Fruit fly (Drosophila melanogaster) whole organism, embryonic: ENCODE results near the gene Pdzd8.
A peak's percentile ranks its signal among the peaks of the same experiment; 100 is the strongest.

ENCODE experiments used
- Antp ChIP-seq: fragments of 200-800 bp; sonication (Bioruptor generic); optimal IDR thresholded peaks from 3 replicates; lab custom pipeline; 2016; ENCODE audit warnings: missing biosample characterization, missing genetic modification characterization
- C15 ChIP-seq: fragments of 200-800 bp; sonication (Bioruptor generic); IDR thresholded peaks from 3 replicates; pipeline ENCODE4 v1.3.6; 2022; ENCODE audit warnings: missing biosample characterization, missing genetic modification characterization
- CG13624 ChIP-seq: fragments of 200-800 bp; sonication (Bioruptor generic); optimal IDR thresholded peaks from 2 replicates; lab custom pipeline; 2016; ENCODE audit warnings: missing biosample characterization, missing genetic modification characterization
- CG13894 ChIP-seq: fragments of 200-800 bp; sonication (Bioruptor generic); optimal IDR thresholded peaks from 3 replicates; lab custom pipeline; 2018; ENCODE audit warnings: missing biosample characterization, mild to moderate bottlenecking, missing genetic modification characterization, moderate library complexity
- CG14441 ChIP-seq: fragments of 200-800 bp; sonication (Bioruptor generic); IDR thresholded peaks from 2 replicates; pipeline ENCODE4 v1.3.6; 2022; ENCODE audit warnings: missing biosample characterization, missing genetic modification characterization
- CG15514 ChIP-seq: fragments of 200-800 bp; sonication (Bioruptor generic); optimal IDR thresholded peaks from 3 replicates; lab custom pipeline; 2017; ENCODE audit warnings: missing biosample characterization, missing genetic modification characterization, mild to moderate bottlenecking, moderate library complexity, missing genetic modification reagents
- CG17802 ChIP-seq: fragments of 200-800 bp; sonication (Bioruptor generic); optimal IDR thresholded peaks from 2 replicates; lab custom pipeline; 2018; ENCODE audit warnings: missing biosample characterization, mild to moderate bottlenecking, missing genetic modification characterization, moderate library complexity
- CG33213 ChIP-seq: fragments of 200-800 bp; sonication (Bioruptor generic); optimal IDR thresholded peaks from 3 replicates; lab custom pipeline; 2016; ENCODE audit warnings: missing biosample characterization, missing genetic modification characterization
- CG4617 ChIP-seq: fragments of 200-800 bp; sonication (Bioruptor generic); optimal IDR thresholded peaks from 3 replicates; lab custom pipeline; 2016; ENCODE audit warnings: missing biosample characterization, missing genetic modification characterization, borderline replicate concordance
- CG6765 ChIP-seq: fragments of 200-800 bp; sonication (Bioruptor generic); optimal IDR thresholded peaks from 3 replicates; lab custom pipeline; 2017; ENCODE audit warnings: missing biosample characterization, mild to moderate bottlenecking, missing genetic modification characterization
- CG6791 ChIP-seq: fragments of 200-800 bp; sonication (Bioruptor generic); IDR thresholded peaks from 3 replicates; pipeline ENCODE4 v1.3.6; 2022; ENCODE audit warnings: missing biosample characterization, missing genetic modification characterization; ENCODE audit not compliant: partially characterized antibody
- CG9817 ChIP-seq: fragments of 200-800 bp; sonication (Bioruptor generic); optimal IDR thresholded peaks from 2 replicates; lab custom pipeline; 2018; ENCODE audit warnings: missing biosample characterization, mild to moderate bottlenecking, missing genetic modification characterization, moderate library complexity
- Camta ChIP-seq: fragments of 200-800 bp; sonication (Bioruptor generic); optimal IDR thresholded peaks from 2 replicates; lab custom pipeline; 2016; ENCODE audit warnings: missing biosample characterization, missing genetic modification characterization
- Chrac-16 ChIP-seq: fragments of 200-800 bp; sonication (Bioruptor generic); optimal IDR thresholded peaks from 3 replicates; lab custom pipeline; 2016; ENCODE audit warnings: missing biosample characterization, missing genetic modification characterization
- Dad ChIP-seq: fragments of 200-800 bp; sonication (Bioruptor generic); optimal IDR thresholded peaks from 3 replicates; lab custom pipeline; 2016; ENCODE audit warnings: missing biosample characterization, missing genetic modification characterization
- Deaf1 ChIP-seq: fragments of 200-800 bp; optimal IDR thresholded peaks from 3 replicates; lab custom pipeline; 2019; ENCODE audit warnings: missing biosample characterization, mild to moderate bottlenecking, missing genetic modification characterization, moderate library complexity
- ERR ChIP-seq: fragments of 200-800 bp; sonication (Bioruptor generic); optimal IDR thresholded peaks from 2 replicates; lab custom pipeline; 2016; ENCODE audit warnings: missing biosample characterization, missing genetic modification characterization
- HmgZ ChIP-seq: fragments of 200-800 bp; sonication (Bioruptor generic); optimal IDR thresholded peaks from 2 replicates; lab custom pipeline; 2018; ENCODE audit warnings: missing biosample characterization, mild to moderate bottlenecking, missing genetic modification characterization
- Hsf ChIP-seq: fragments of 200-800 bp; sonication (Bioruptor generic); optimal IDR thresholded peaks from 3 replicates; lab custom pipeline; 2016; ENCODE audit warnings: missing biosample characterization, missing genetic modification characterization
- Jarid2 ChIP-seq: fragments of 200-800 bp; sonication (Bioruptor generic); optimal IDR thresholded peaks from 3 replicates; lab custom pipeline; 2017; ENCODE audit warnings: mild to moderate bottlenecking, missing biosample characterization, missing genetic modification reagents, missing genetic modification characterization
- Max ChIP-seq: fragments of 200-800 bp; sonication (Bioruptor generic); optimal IDR thresholded peaks from 2 replicates; lab custom pipeline; 2016; ENCODE audit warnings: missing biosample characterization, mild to moderate bottlenecking, missing genetic modification characterization
- Med ChIP-seq: fragments of 200-800 bp; sonication (Bioruptor generic); peaks from one replicate; lab custom pipeline; 2016; ENCODE audit warnings: missing biosample characterization, missing genetic modification characterization, mild to moderate bottlenecking, inconsistent platforms, moderate library complexity
- Pdp1 ChIP-seq, 2 experiments: fragments of 200-800 bp; sonication (Bioruptor generic); optimal IDR thresholded peaks; 3 replicates each; lab custom pipeline; 2016; ENCODE audit warnings: missing biosample characterization in 2 of 2, missing genetic modification characterization in 2 of 2, mild to moderate bottlenecking in 1 of 2, moderate library complexity in 1 of 2
- Ptx1 ChIP-seq: fragments of 200-800 bp; sonication (Bioruptor generic); IDR thresholded peaks from 2 replicates; pipeline ENCODE4 v1.3.6; 2022; ENCODE audit warnings: missing biosample characterization, missing genetic modification characterization
- Rx ChIP-seq: fragments of 200-800 bp; sonication (Bioruptor generic); IDR thresholded peaks from 2 replicates; pipeline ENCODE4 v1.3.6; 2022; ENCODE audit warnings: missing biosample characterization, missing genetic modification characterization
- Xbp1 ChIP-seq: fragments of 200-800 bp; sonication (Bioruptor generic); optimal IDR thresholded peaks from 3 replicates; lab custom pipeline; 2016; ENCODE audit warnings: missing biosample characterization, mild to moderate bottlenecking, missing genetic modification characterization
- ase ChIP-seq: fragments of 200-800 bp; sonication (Bioruptor generic); IDR thresholded peaks from 3 replicates; pipeline ENCODE4 v1.3.6; 2022; ENCODE audit warnings: missing biosample characterization, missing genetic modification characterization
- bab2 ChIP-seq: fragments of 200-800 bp; sonication (Bioruptor generic); optimal IDR thresholded peaks from 2 replicates; lab custom pipeline; 2016; ENCODE audit warnings: missing biosample characterization, missing genetic modification characterization
- caup ChIP-seq: fragments of 200-800 bp; sonication (Bioruptor generic); optimal IDR thresholded peaks from 3 replicates; lab custom pipeline; 2017; ENCODE audit warnings: missing biosample characterization, mild to moderate bottlenecking, missing genetic modification characterization, moderate library complexity; ENCODE audit not compliant: severe bottlenecking
- dpn ChIP-seq, 2 experiments: fragments of 200-800 bp; sonication (Bioruptor generic); optimal IDR thresholded peaks; 3 replicates each; lab custom pipeline; 2016; ENCODE audit warnings: missing biosample characterization in 2 of 2, missing genetic modification characterization in 2 of 2
- eve ChIP-seq, 2 experiments: fragments of >200 bp; optimal IDR thresholded peaks; 2 replicates each; lab custom pipeline; 2017; ENCODE audit warnings: missing biosample characterization in 2 of 2, missing genetic modification characterization in 2 of 2
- fd64A ChIP-seq: fragments of 200-800 bp; sonication (Bioruptor generic); optimal IDR thresholded peaks from 3 replicates; lab custom pipeline; 2018; ENCODE audit warnings: missing biosample characterization, mild to moderate bottlenecking, missing genetic modification characterization
- ftz-f1 ChIP-seq: fragments of 200-800 bp; sonication (Bioruptor generic); optimal IDR thresholded peaks from 2 replicates; lab custom pipeline; 2016; ENCODE audit warnings: missing biosample characterization, missing genetic modification characterization
- ham ChIP-seq: fragments of 200-800 bp; sonication (Bioruptor generic); IDR thresholded peaks from 2 replicates; pipeline ENCODE4 v1.3.6; 2022; ENCODE audit warnings: missing biosample characterization, missing genetic modification characterization
- hb ChIP-seq: fragments of 200-800 bp; sonication (Bioruptor generic); IDR thresholded peaks from 3 replicates; pipeline ENCODE4 v1.3.6; 2022; ENCODE audit warnings: missing biosample characterization, missing genetic modification characterization; ENCODE audit not compliant: partially characterized antibody
- jigr1 ChIP-seq: fragments of 200-800 bp; sonication (Bioruptor generic); IDR thresholded peaks from 3 replicates; pipeline ENCODE4 v1.3.6; 2022; ENCODE audit warnings: missing biosample characterization, missing genetic modification characterization
- lab ChIP-seq: fragments of 200-800 bp; sonication (Bioruptor generic); optimal IDR thresholded peaks from 3 replicates; lab custom pipeline; 2017; ENCODE audit warnings: missing biosample characterization, missing genetic modification characterization, mild to moderate bottlenecking, moderate library complexity, missing genetic modification reagents
- lilli ChIP-seq: fragments of 200-800 bp; sonication (Bioruptor generic); optimal IDR thresholded peaks from 3 replicates; lab custom pipeline; 2016; ENCODE audit warnings: missing biosample characterization, missing genetic modification characterization
- nau ChIP-seq: fragments of 200-800 bp; sonication (Bioruptor generic); optimal IDR thresholded peaks from 3 replicates; lab custom pipeline; 2017; ENCODE audit warnings: missing biosample characterization, mild to moderate bottlenecking, missing genetic modification characterization, missing genetic modification reagents
- nerfin-2 ChIP-seq: fragments of 200-800 bp; sonication (Bioruptor generic); IDR thresholded peaks from 2 replicates; pipeline ENCODE4 v1.3.6; 2022; ENCODE audit warnings: missing biosample characterization, missing genetic modification characterization; ENCODE audit not compliant: partially characterized antibody
- org-1 ChIP-seq: fragments of 200-800 bp; sonication (Bioruptor generic); optimal IDR thresholded peaks from 2 replicates; lab custom pipeline; 2017; ENCODE audit warnings: missing biosample characterization, missing genetic modification characterization
- pros ChIP-seq: fragments of 200-800 bp; sonication (Bioruptor generic); optimal IDR thresholded peaks from 3 replicates; lab custom pipeline; 2019; ENCODE audit warnings: missing biosample characterization, mild to moderate bottlenecking, missing genetic modification characterization, moderate library complexity
- ranshi ChIP-seq: fragments of 200-800 bp; sonication (Bioruptor generic); IDR thresholded peaks from 2 replicates; pipeline ENCODE4 v1.3.6; 2022; ENCODE audit warnings: missing biosample characterization, missing genetic modification characterization
- sens ChIP-seq: fragments of 200-800 bp; sonication (Bioruptor generic); peaks from one replicate; lab custom pipeline; 2016; ENCODE audit warnings: missing biosample characterization, missing genetic modification characterization
- sqz ChIP-seq: fragments of 200-800 bp; sonication (Bioruptor generic); optimal IDR thresholded peaks from 3 replicates; lab custom pipeline; 2018; ENCODE audit warnings: missing biosample characterization, mild to moderate bottlenecking, missing genetic modification characterization
- sug ChIP-seq: fragments of 200-800 bp; optimal IDR thresholded peaks from 2 replicates; lab custom pipeline; 2019; ENCODE audit warnings: missing biosample characterization, mild to moderate bottlenecking, missing genetic modification characterization, moderate library complexity
- tap ChIP-seq: fragments of 200-800 bp; optimal IDR thresholded peaks from 3 replicates; lab custom pipeline; 2019; ENCODE audit warnings: missing biosample characterization, mild to moderate bottlenecking, missing genetic modification characterization, moderate library complexity
- tio ChIP-seq: fragments of 200-800 bp; sonication (Bioruptor generic); optimal IDR thresholded peaks from 2 replicates; lab custom pipeline; 2017; ENCODE audit warnings: missing biosample characterization, missing genetic modification characterization, inconsistent platforms
- tup ChIP-seq: fragments of 200-800 bp; sonication (Bioruptor generic); optimal IDR thresholded peaks from 2 replicates; lab custom pipeline; 2016; ENCODE audit warnings: missing biosample characterization, mild to moderate bottlenecking, missing genetic modification characterization, moderate library complexity
- vfl ChIP-seq: fragments of 200-800 bp; sonication (Bioruptor generic); optimal IDR thresholded peaks from 2 replicates; lab custom pipeline; 2016; ENCODE audit warnings: missing biosample characterization, missing genetic modification characterization
- zfh2 ChIP-seq: fragments of 200-800 bp; sonication (Bioruptor generic); optimal IDR thresholded peaks from 2 replicates; lab custom pipeline; 2016; ENCODE audit warnings: missing biosample characterization, missing genetic modification characterization

Gene Pdzd8

DNA sequence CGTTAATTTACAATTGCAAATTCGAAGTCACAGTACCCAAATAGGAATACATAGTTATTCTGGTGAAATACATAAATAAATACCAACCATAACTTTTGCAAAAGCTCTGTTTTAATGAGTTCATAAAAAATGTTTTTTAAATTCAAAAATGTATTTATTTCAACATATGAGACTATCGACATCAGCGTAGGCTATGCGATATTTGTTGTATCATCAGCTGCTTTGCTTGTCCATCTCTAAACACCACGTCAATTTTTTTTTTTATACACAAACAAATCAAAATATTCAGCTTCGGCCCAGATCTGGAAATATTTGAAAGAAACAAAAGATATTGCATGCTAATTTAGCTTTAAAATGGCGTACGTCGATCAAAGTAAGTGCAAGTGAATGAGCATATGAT lies 42.5 kb downstream of the Pdzd8 start, which contains the start of gene CG1840 (continued):
- no peak for TF ChIP-seq caup (GFP tag; lab: Kevin White, UChicago)
- no peak for TF ChIP-seq HmgZ (tag; lab: Kevin White, UChicago)
- no peak for TF ChIP-seq ftz-f1 (GFP tag; lab: Kevin White, UChicago)
- TF ChIP-seq nau (GFP tag; lab: Kevin White, UChicago): no peak
- no peak for TF ChIP-seq eve (GFP tag; optimal IDR thresholded peaks at IDR 0.05; lab: Kevin White, UChicago)
- peak in 1 of 2 experiments; percentile 9 for TF ChIP-seq dpn (GFP tag; optimal IDR thresholded peaks at IDR 0.05; lab: Kevin White, UChicago)
- no peak for TF ChIP-seq CG9817 (tag; lab: Kevin White, UChicago)
- TF ChIP-seq org-1 (GFP tag; lab: Kevin White, UChicago): no peak
- no peak for TF ChIP-seq tio
- TF ChIP-seq fd64A: no peak
- TF ChIP-seq Camta (GFP tag; lab: Kevin White, UChicago): no peak
- TF ChIP-seq Dad (GFP tag; lab: Kevin White, UChicago): no peak
- no peak for TF ChIP-seq Jarid2 (GFP tag; lab: Kevin White, UChicago)
- no peak for TF ChIP-seq jigr1 (GFP tag; lab: Robert Waterston, UW)
- TF ChIP-seq C15 (GFP tag; lab: Robert Waterston, UW): no peak
- no peak for TF ChIP-seq pros (GFP tag; lab: Kevin White, UChicago)
- TF ChIP-seq CG33213 (GFP tag; lab: Kevin White, UChicago): no peak
- peak; percentile 8 for TF ChIP-seq lilli (GFP tag; lab: Kevin White, UChicago)
- TF ChIP-seq ERR (GFP tag; lab: Kevin White, UChicago): no peak
- no peak for TF ChIP-seq CG13624 (GFP tag; lab: Kevin White, UChicago)
- no peak for TF ChIP-seq lab (GFP tag; lab: Kevin White, UChicago)
- TF ChIP-seq CG6791 (GFP tag; lab: Robert Waterston, UW): peak; percentile 77
- peak; percentile 2 for TF ChIP-seq Deaf1 (tag; lab: Kevin White, UChicago)
- no peak for TF ChIP-seq Hsf
- peak; percentile 31 for TF ChIP-seq CG4617 (GFP tag; lab: Kevin White, UChicago)
- no peak for TF ChIP-seq CG17802 (tag; lab: Kevin White, UChicago)
- TF ChIP-seq Chrac-16 (GFP tag; lab: Kevin White, UChicago): no peak
- no peak for TF ChIP-seq ham
- TF ChIP-seq Ptx1: no peak
- TF ChIP-seq CG14441 (GFP tag; lab: Robert Waterston, UW): no peak
- TF ChIP-seq sens (GFP tag; lab: Kevin White, UChicago): peak; percentile 78
- no peak for TF ChIP-seq Antp (GFP tag; lab: Kevin White, UChicago)
- no peak for TF ChIP-seq CG6765
- no peak for TF ChIP-seq Max (GFP tag; lab: Kevin White, UChicago)
- TF ChIP-seq sug: peak; percentile 8
- no peak for TF ChIP-seq ranshi (GFP tag; lab: Robert Waterston, UW)
- TF ChIP-seq hb (GFP tag; lab: Robert Waterston, UW): 0 out of 3 replicates have a peak, but pooled peaks have one; percentile 60
- TF ChIP-seq vfl (GFP tag; lab: Kevin White, UChicago): no peak
- TF ChIP-seq Rx (GFP tag; lab: Robert Waterston, UW): no peak
- peak; percentile 1 for TF ChIP-seq zfh2 (GFP tag; lab: Kevin White, UChicago)
- TF ChIP-seq sqz (GFP tag; lab: Kevin White, UChicago): peak; percentile 90
- TF ChIP-seq Xbp1: peak; percentile 76
- peak; percentile 33; the same call in 1 of the 2 replicates for TF ChIP-seq nerfin-2 (GFP tag; lab: Robert Waterston, UW)
- TF ChIP-seq ase: no peak
- TF ChIP-seq CG15514 (GFP tag; lab: Kevin White, UChicago): peak; percentile 53
- peak in 1 of 2 experiments; percentile 95 for TF ChIP-seq Pdp1 (GFP tag; optimal IDR thresholded peaks at IDR 0.05; lab: Kevin White, UChicago)
- no peak for TF ChIP-seq tap (tag; lab: Kevin White, UChicago)
- TF ChIP-seq bab2 (GFP tag; lab: Kevin White, UChicago): no peak
- peak; percentile 28 for TF ChIP-seq CG13894 (tag; lab: Kevin White, UChicago)
- TF ChIP-seq tup (GFP tag; lab: Kevin White, UChicago): no peak
- TF ChIP-seq Med (GFP tag; lab: Kevin White, UChicago): peak; percentile 74
